Worm (Caenorhabditis elegans): Measurements from ENCODE around the gene lite-1.

DNA sequence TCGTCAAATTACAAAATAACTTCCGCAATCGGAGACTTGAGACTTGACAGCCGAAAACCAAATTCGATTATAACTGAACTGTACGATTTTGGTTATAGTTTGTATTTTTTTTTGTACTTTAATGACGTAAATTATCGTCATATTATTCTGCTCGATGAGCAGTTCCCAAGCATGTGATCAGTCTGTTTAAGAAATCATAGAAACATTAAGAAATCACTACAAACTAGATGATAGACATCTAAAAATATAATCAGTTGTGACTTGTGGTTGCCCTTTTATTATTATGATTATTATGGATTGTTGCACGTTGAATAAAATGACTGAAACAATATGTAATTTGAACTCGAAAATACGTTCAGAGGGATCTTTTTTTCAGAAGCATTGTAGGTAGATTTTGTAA, 43.7 kb upstream of the lite-1 start:
- TF ChIP-seq atf-7 (tag; optimal IDR thresholded peaks at IDR 0.05) (no peak), ama-1 (optimal IDR thresholded peaks at IDR 0.05) (no peak), ama-1 (GFP tag; optimal IDR thresholded peaks at IDR 0.05) (no peak), ets-4 (GFP tag; optimal IDR thresholded peaks at IDR 0.05) (no peak), F52B5.7 (tag; optimal IDR thresholded peaks at IDR 0.05) (no peak), hmg-1.2 (GFP tag; IDR thresholded peaks at IDR 0.05) (no peak), Y67H2A.10 (GFP tag; conservative IDR thresholded peaks at IDR 0.05) (no peak)

All from whole organism, young adult.